Fruit fly (Drosophila melanogaster): ENCODE results near the gene Edem2.

Edem2 gene

dm6 chr2L:13227242-13227641 is 35.2 kb downstream of the Edem2 start, which contains the start of gene CG16813 (continued):
- TF ChIP-seq Kr (GFP tag; optimal IDR thresholded peaks at IDR 0.05) (peak; percentile 30), twi (tag; optimal IDR thresholded peaks at IDR 0.05) (peak; percentile 45), tll (GFP tag; optimal IDR thresholded peaks at IDR 0.05) (peak in 1 of 2 experiments; percentile 97), CG7372 (GFP tag; IDR thresholded peaks at IDR 0.05) (no peak), cwo (GFP tag; optimal IDR thresholded peaks at IDR 0.05) (no peak), grn (GFP tag; optimal IDR thresholded peaks at IDR 0.05) (no peak), Side (GFP tag; optimal IDR thresholded peaks at IDR 0.05) (no peak), HHEX (GFP tag; optimal IDR thresholded peaks at IDR 0.05) (no peak), Dek (tag; optimal IDR thresholded peaks at IDR 0.05) (no peak)

dm6 chr2L:13229388-13229882 is 37.4 kb downstream of the Edem2 start, which contains the start of gene CG16815:
CG16815 (plus strand) TSS chr2L:13229832.
- peak; percentile 91 for TF ChIP-seq cad (GFP tag; optimal IDR thresholded peaks at IDR 0.05)
- TF ChIP-seq so (GFP tag; IDR thresholded peaks at IDR 0.05), result no peak
- no peak for TF ChIP-seq cwo (GFP tag; optimal IDR thresholded peaks at IDR 0.05)
- peak; percentile 59 for TF ChIP-seq twi (tag; optimal IDR thresholded peaks at IDR 0.05)
- TF ChIP-seq tll (GFP tag; optimal IDR thresholded peaks at IDR 0.05), result peak in 1 of 2 experiments; percentile 87
- TF ChIP-seq gt (GFP tag; IDR thresholded peaks at IDR 0.05), result peak; percentile 21; the same call in 1 of the 2 replicates
- TF ChIP-seq CG15479 (GFP tag; optimal IDR thresholded peaks at IDR 0.05), result peak; percentile 100
- peak; percentile 95 for TF ChIP-seq zen (tag; optimal IDR thresholded peaks at IDR 0.05)
- peak; percentile 77 for TF ChIP-seq Kr (GFP tag; optimal IDR thresholded peaks at IDR 0.05)
- no peak for TF ChIP-seq CG4424 (GFP tag; optimal IDR thresholded peaks at IDR 0.05)

- TF ChIP-seq Side (GFP tag; optimal IDR thresholded peaks at IDR 0.05), result no peak
- no peak for TF ChIP-seq CG34224 (GFP tag; IDR thresholded peaks at IDR 0.05; ENCODE audit: partially characterized antibody)
- no peak for TF ChIP-seq Myb (GFP tag; optimal IDR thresholded peaks at IDR 0.05)
- TF ChIP-seq hb (GFP tag; IDR thresholded peaks at IDR 0.05; ENCODE audit: partially characterized antibody), result no peak
- TF ChIP-seq CG30403 (GFP tag; optimal IDR thresholded peaks at IDR 0.05), result no peak
- no peak for TF ChIP-seq CG16813 (GFP tag; IDR thresholded peaks at IDR 0.05; ENCODE audit: partially characterized antibody)
- TF ChIP-seq so (GFP tag; IDR thresholded peaks at IDR 0.05), result no peak
Observed at dm6 chr2L:13231739-13232138, 39.7 kb downstream of the Edem2 start, which contains the start of gene Prosalpha6T. Prosalpha6T (plus strand) TSS chr2L:13232039.

dm6 chr2L:13234610-13235489 is 42.8 kb downstream of the Edem2 start, which contains the start of gene Mabi:
Mabi (minus strand) TSS chr2L:13234660.
- TF ChIP-seq ap (GFP tag; IDR thresholded peaks at IDR 0.05) (no peak), ase (GFP tag; IDR thresholded peaks at IDR 0.05) (no peak), pros (GFP tag; optimal IDR thresholded peaks at IDR 0.05) (peak; percentile 11), exex (tag; optimal IDR thresholded peaks at IDR 0.05) (no peak), CG16863 (GFP tag; optimal IDR thresholded peaks at IDR 0.05) (no peak), cad (GFP tag; optimal IDR thresholded peaks at IDR 0.05) (peak; percentile 32), CG15479 (GFP tag; optimal IDR thresholded peaks at IDR 0.05) (peak; percentile 100), tll (GFP tag; optimal IDR thresholded peaks at IDR 0.05) (peak in 1 of 2 experiments; percentile 79), chinmo (GFP tag; IDR thresholded peaks at IDR 0.05; ENCODE audit: partially characterized antibody) (no peak), H15 (GFP tag; IDR thresholded peaks at IDR 0.05) (no peak), zen (tag; optimal IDR thresholded peaks at IDR 0.05) (peak; percentile 75), Kr (GFP tag; optimal IDR thresholded peaks at IDR 0.05) (peak; percentile 63), p53 (GFP tag; optimal IDR thresholded peaks at IDR 0.05) (peak; percentile 57), twi (tag; optimal IDR thresholded peaks at IDR 0.05) (peak; percentile 34), Ets65A (GFP tag) (peak; percentile 36), ind (GFP tag; optimal IDR thresholded peaks at IDR 0.05) (no peak), CG11695 (GFP tag; IDR thresholded peaks at IDR 0.05) (no peak)
